Fruit fly (Drosophila melanogaster): ENCODE data around the gene CG15020.

CG15020 gene

DNA sequence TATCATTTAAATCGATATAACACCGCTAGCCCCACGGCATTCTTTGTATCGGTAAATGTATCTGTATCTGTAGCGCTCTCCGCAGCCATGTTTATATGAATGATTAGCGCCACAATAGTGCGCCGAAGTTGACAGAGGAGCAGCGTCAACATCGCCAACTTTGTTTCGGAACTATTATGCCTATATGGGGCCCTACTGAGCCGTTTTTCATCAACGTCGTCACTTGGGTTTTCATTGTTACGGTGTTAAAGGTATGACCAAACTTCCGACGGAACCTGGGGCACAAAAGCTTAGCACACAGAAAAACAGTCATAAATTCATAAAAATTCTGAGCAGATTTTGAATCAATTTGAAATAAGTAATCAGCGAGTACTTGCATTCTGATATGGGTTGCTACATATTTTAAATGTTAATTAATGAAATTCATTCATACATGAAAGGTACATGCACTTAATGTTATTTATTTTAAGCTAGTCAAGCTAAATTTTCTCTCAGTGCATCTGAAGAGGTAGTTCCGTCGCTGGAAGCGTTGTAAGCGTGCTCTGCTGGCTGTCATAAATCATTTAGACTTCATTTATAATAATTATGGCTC, 40.1 kb downstream of the CG15020 start, which contains the start of gene CG15023 (continued):
- TF ChIP-seq Pdp1 (GFP tag; optimal IDR thresholded peaks at IDR 0.05): peak; percentile 4 to 37
- no peak for TF ChIP-seq Dll (GFP tag; IDR thresholded peaks at IDR 0.05; ENCODE audit: partially characterized antibody)
- TF ChIP-seq CG14014 (GFP tag; IDR thresholded peaks at IDR 0.05): no peak
- 0 out of 2 replicates have a peak, but pooled peaks have one; percentile 7 for TF ChIP-seq danr (GFP tag; IDR thresholded peaks at IDR 0.05)
- TF ChIP-seq Adf1 (GFP tag; IDR thresholded peaks at IDR 0.05): no peak; the same call in 1 of the 2 replicates
- no peak for TF ChIP-seq HLH54F (GFP tag; optimal IDR thresholded peaks at IDR 0.05)
- no peak; the same call in 2 of the 3 replicates for TF ChIP-seq so (GFP tag; IDR thresholded peaks at IDR 0.05)
- TF ChIP-seq gro (GFP tag; optimal IDR thresholded peaks at IDR 0.05): no peak
- no peak for TF ChIP-seq kni (GFP tag; optimal IDR thresholded peaks at IDR 0.05)
- TF ChIP-seq az2 (GFP tag; optimal IDR thresholded peaks at IDR 0.05): no peak
- no peak for TF ChIP-seq CG4617 (GFP tag; optimal IDR thresholded peaks at IDR 0.05; ENCODE audit: borderline replicate concordance)
- no peak for TF ChIP-seq CG7987 (GFP tag; optimal IDR thresholded peaks at IDR 0.05)
- no peak for TF ChIP-seq CG1233 (GFP tag; optimal IDR thresholded peaks at IDR 0.05)
- TF ChIP-seq nmo (GFP tag; optimal IDR thresholded peaks at IDR 0.05): peak; percentile 11
- no peak for TF ChIP-seq CG1024 (GFP tag; IDR thresholded peaks at IDR 0.05)
- TF ChIP-seq Tbp (GFP tag; optimal IDR thresholded peaks at IDR 0.05): no peak
- no peak for TF ChIP-seq ems (GFP tag; optimal IDR thresholded peaks at IDR 0.05)
- TF ChIP-seq D19A (tag; optimal IDR thresholded peaks at IDR 0.05): no peak
- TF ChIP-seq dati (GFP tag; IDR thresholded peaks at IDR 0.05): no peak
- TF ChIP-seq caup (GFP tag; optimal IDR thresholded peaks at IDR 0.05; ENCODE audit: severe bottlenecking): no peak
- peak; percentile 35 for TF ChIP-seq CG3281 (GFP tag; optimal IDR thresholded peaks at IDR 0.05)
- TF ChIP-seq tna (GFP tag; IDR thresholded peaks at IDR 0.05; ENCODE audit: partially characterized antibody): no peak
- no peak for TF ChIP-seq CG4707 (GFP tag; optimal IDR thresholded peaks at IDR 0.05)
- TF ChIP-seq CG15073 (GFP tag; optimal IDR thresholded peaks at IDR 0.05): no peak
- no peak for TF ChIP-seq CG1647 (GFP tag; optimal IDR thresholded peaks at IDR 0.05)
- peak; percentile 13 for TF ChIP-seq CG17385 (GFP tag; optimal IDR thresholded peaks at IDR 0.05)
- TF ChIP-seq exex (tag; optimal IDR thresholded peaks at IDR 0.05): no peak
- no peak for TF ChIP-seq CG11398 (GFP tag; optimal IDR thresholded peaks at IDR 0.05)
- no peak for TF ChIP-seq tio (GFP tag; optimal IDR thresholded peaks at IDR 0.05)
- peak; percentile 47 for TF ChIP-seq lab (GFP tag; optimal IDR thresholded peaks at IDR 0.05)
- TF ChIP-seq NfI (GFP tag; optimal IDR thresholded peaks at IDR 0.05): peak; percentile 23
- TF ChIP-seq CG11456 (GFP tag; IDR thresholded peaks at IDR 0.05): no peak
- TF ChIP-seq rib (GFP tag; IDR thresholded peaks at IDR 0.05): no peak
- TF ChIP-seq Chrac-16 (GFP tag; optimal IDR thresholded peaks at IDR 0.05): no peak
- TF ChIP-seq CG7357 (GFP tag; IDR thresholded peaks at IDR 0.05): no peak
- TF ChIP-seq CG12769 (tag; optimal IDR thresholded peaks at IDR 0.05): peak; percentile 16
- TF ChIP-seq CG18619 (GFP tag; optimal IDR thresholded peaks at IDR 0.05): no peak
- TF ChIP-seq CG7928 (GFP tag; optimal IDR thresholded peaks at IDR 0.05): no peak
- no peak for TF ChIP-seq cato (GFP tag; optimal IDR thresholded peaks at IDR 0.05; ENCODE audit: borderline replicate concordance)
- no peak for TF ChIP-seq sr (GFP tag; IDR thresholded peaks at IDR 0.05)
- peak; percentile 38 for TF ChIP-seq BtbVII (GFP tag; optimal IDR thresholded peaks at IDR 0.05)
- no peak for TF ChIP-seq Usf (GFP tag; optimal IDR thresholded peaks at IDR 0.05)
- TF ChIP-seq ash1 (GFP tag; optimal IDR thresholded peaks at IDR 0.05): no peak
- TF ChIP-seq mld (GFP tag; IDR thresholded peaks at IDR 0.05; ENCODE audit: partially characterized antibody): no peak
- no peak for TF ChIP-seq CG7786 (GFP tag; optimal IDR thresholded peaks at IDR 0.05)
- TF ChIP-seq CG14965 (GFP tag; optimal IDR thresholded peaks at IDR 0.05; ENCODE audit: borderline replicate concordance): no peak
- TF ChIP-seq CG9609 (GFP tag; optimal IDR thresholded peaks at IDR 0.05): no peak
- TF ChIP-seq CG6765 (GFP tag; optimal IDR thresholded peaks at IDR 0.05): no peak
- TF ChIP-seq Max (GFP tag; optimal IDR thresholded peaks at IDR 0.05): no peak
- TF ChIP-seq CG4730 (GFP tag; IDR thresholded peaks at IDR 0.05): no peak

Measured in whole organism, embryonic.